Worm (Caenorhabditis elegans) whole organism, young adult: Measurements from ENCODE around the gene Y15E3A.5.
A peak's percentile ranks its signal among the peaks of the same experiment; 100 is the strongest.

ENCODE experiments used
- C17E4.6 ChIP-seq: fragments of 200-800 bp; sonication (Bioruptor generic); IDR thresholded peaks from 2 replicates; pipeline ENCODE4 v1.3.6; 2022; ENCODE audit warnings: missing genetic modification reagents, missing genetic modification characterization, missing compliant biosample characterization
- F23B12.7 ChIP-seq: sonication (generic microtip); optimal IDR thresholded peaks from 2 replicates; lab custom pipeline; 2017; ENCODE audit warnings: missing genetic modification characterization, mild to moderate bottlenecking, missing compliant biosample characterization, antibody characterized with exemption, moderate library complexity; ENCODE audit not compliant: insufficient read depth
- F39B2.1 ChIP-seq: fragments of 200-800 bp; sonication (Bioruptor generic); IDR thresholded peaks from 2 replicates; pipeline ENCODE4 v1.3.6; 2022; ENCODE audit warnings: missing genetic modification reagents, missing genetic modification characterization, missing compliant biosample characterization
- F49E8.2 ChIP-seq: sonication (generic microtip); optimal IDR thresholded peaks from 3 replicates; lab custom pipeline; 2017; ENCODE audit warnings: missing genetic modification characterization, mild to moderate bottlenecking, missing compliant biosample characterization, antibody characterized with exemption, moderate library complexity; ENCODE audit not compliant: insufficient read depth
- F52B5.7 ChIP-seq: sonication (generic microtip); optimal IDR thresholded peaks from 2 replicates; lab custom pipeline; 2016; ENCODE audit warnings: mild to moderate bottlenecking, missing genetic modification characterization, missing compliant biosample characterization
- F57A8.1 ChIP-seq: fragments of 200-800 bp; sonication (Bioruptor generic); optimal IDR thresholded peaks from 2 replicates; lab custom pipeline; 2018; ENCODE audit warnings: mild to moderate bottlenecking, missing genetic modification characterization, moderate library complexity, missing compliant biosample characterization
- T26A5.8 ChIP-seq: sonication (generic microtip); optimal IDR thresholded peaks from 2 replicates; lab custom pipeline; 2016; ENCODE audit warnings: missing genetic modification characterization, missing compliant biosample characterization
- Y53G8AR.9 ChIP-seq: fragments of 200-800 bp; sonication (Bioruptor generic); conservative IDR thresholded peaks from 2 replicates; pipeline ENCODE4 v1.3.6; 2022; ENCODE audit warnings: missing genetic modification reagents, missing genetic modification characterization, missing compliant biosample characterization
- Y67H2A.10 ChIP-seq: fragments of 200-800 bp; sonication (Bioruptor generic); conservative IDR thresholded peaks from 2 replicates; pipeline ENCODE4 v1.3.6; 2022; ENCODE audit warnings: missing genetic modification reagents, missing genetic modification characterization, missing compliant biosample characterization
- akir-1 ChIP-seq: fragments of 200-800 bp; sonication (Bioruptor generic); optimal IDR thresholded peaks from 2 replicates; lab custom pipeline; 2018; ENCODE audit warnings: mild to moderate bottlenecking, missing genetic modification characterization, moderate library complexity, missing compliant biosample characterization
- aptf-2 ChIP-seq: fragments of 200-800 bp; sonication (Bioruptor generic); conservative IDR thresholded peaks from 2 replicates; pipeline ENCODE4 v1.3.6; 2022; ENCODE audit warnings: missing genetic modification reagents, missing genetic modification characterization, missing compliant biosample characterization
- aptf-3 ChIP-seq: fragments of 200-800 bp; sonication (Bioruptor generic); IDR thresholded peaks from 2 replicates; pipeline ENCODE4 v1.3.6; 2022; ENCODE audit warnings: missing genetic modification characterization, missing compliant biosample characterization
- attf-6 ChIP-seq: fragments of 200-800 bp; sonication (Bioruptor generic); IDR thresholded peaks from 2 replicates; pipeline ENCODE4 v1.3.6; 2022; ENCODE audit warnings: missing genetic modification reagents, missing genetic modification characterization, missing compliant biosample characterization
- bed-1 ChIP-seq: fragments of 200-800 bp; sonication (Bioruptor generic); IDR thresholded peaks from 2 replicates; pipeline ENCODE4 v1.3.6; 2022; ENCODE audit warnings: missing genetic modification reagents, missing genetic modification characterization, missing compliant biosample characterization
- bed-2 ChIP-seq: fragments of 200-800 bp; sonication (Bioruptor generic); IDR thresholded peaks from 2 replicates; pipeline ENCODE4 v1.3.6; 2022; ENCODE audit warnings: missing genetic modification reagents, missing genetic modification characterization, missing compliant biosample characterization
- ccch-3 ChIP-seq: fragments of 200-800 bp; sonication (Bioruptor generic); optimal IDR thresholded peaks from 2 replicates; lab custom pipeline; 2018; ENCODE audit warnings: mild to moderate bottlenecking, missing genetic modification characterization, missing compliant biosample characterization
- ceh-40 ChIP-seq: fragments of 200-800 bp; sonication (Bioruptor generic); IDR thresholded peaks from 2 replicates; pipeline ENCODE4 v1.3.6; 2022; ENCODE audit warnings: missing genetic modification characterization, missing compliant biosample characterization
- ceh-91 ChIP-seq: fragments of 200-800 bp; sonication (Bioruptor generic); IDR thresholded peaks from 2 replicates; pipeline ENCODE4 v1.3.6; 2022; ENCODE audit warnings: missing genetic modification reagents, missing genetic modification characterization, missing compliant biosample characterization
- chd-7 ChIP-seq: sonication (generic microtip); optimal IDR thresholded peaks from 2 replicates; lab custom pipeline; 2016; ENCODE audit warnings: mild to moderate bottlenecking, missing genetic modification characterization, moderate library complexity, missing compliant biosample characterization
- dpff-1 ChIP-seq: sonication (generic microtip); optimal IDR thresholded peaks from 2 replicates; lab custom pipeline; 2017; ENCODE audit warnings: mild to moderate bottlenecking, missing genetic modification characterization, missing compliant biosample characterization
- efl-1 ChIP-seq: fragments of 150-350 bp; optimal IDR thresholded peaks from 2 replicates; lab custom pipeline; 2014; ENCODE audit warnings: missing biosample characterization, missing genetic modification reagents, missing genetic modification characterization
- egrh-3 ChIP-seq: fragments of 200-800 bp; sonication (Bioruptor generic); IDR thresholded peaks from 2 replicates; pipeline ENCODE4 v1.3.6; 2022; ENCODE audit warnings: missing genetic modification reagents, missing genetic modification characterization, missing compliant biosample characterization
- ets-4 ChIP-seq: fragments of 200-800 bp; sonication (Bioruptor generic); optimal IDR thresholded peaks from 2 replicates; lab custom pipeline; 2018; ENCODE audit warnings: mild to moderate bottlenecking, missing genetic modification characterization, missing compliant biosample characterization
- fkh-3 ChIP-seq: sonication (generic microtip); optimal IDR thresholded peaks from 2 replicates; lab custom pipeline; 2016; ENCODE audit warnings: mild to moderate bottlenecking, missing genetic modification characterization, missing compliant biosample characterization
- hlh-12 ChIP-seq: sonication (generic microtip); optimal IDR thresholded peaks from 2 replicates; lab custom pipeline; 2016; ENCODE audit warnings: missing genetic modification characterization, missing compliant biosample characterization
- hmg-1.2 ChIP-seq: fragments of 200-800 bp; sonication (Bioruptor generic); IDR thresholded peaks from 2 replicates; pipeline ENCODE4 v1.3.6; 2022; ENCODE audit warnings: missing genetic modification reagents, missing genetic modification characterization, missing compliant biosample characterization
- hmg-20 ChIP-seq: fragments of 200-800 bp; sonication (Bioruptor generic); IDR thresholded peaks from 2 replicates; pipeline ENCODE4 v1.3.6; 2022; ENCODE audit warnings: missing genetic modification reagents, missing genetic modification characterization, missing compliant biosample characterization
- let-526 ChIP-seq: fragments of 200-800 bp; sonication (Bioruptor generic); IDR thresholded peaks from 2 replicates; pipeline ENCODE4 v1.3.6; 2022; ENCODE audit warnings: missing genetic modification reagents, missing genetic modification characterization, missing compliant biosample characterization
- lin-26 ChIP-seq: fragments of 200-800 bp; sonication (Bioruptor generic); IDR thresholded peaks from 2 replicates; pipeline ENCODE4 v1.3.6; 2022; ENCODE audit warnings: missing genetic modification reagents, missing genetic modification characterization, missing compliant biosample characterization
- lin-40 ChIP-seq: sonication (generic microtip); optimal IDR thresholded peaks from 2 replicates; lab custom pipeline; 2016; ENCODE audit warnings: missing genetic modification characterization, mild to moderate bottlenecking, missing compliant biosample characterization, missing genotype, missing genetic modification reagents
- lir-1 ChIP-seq: fragments of 200-800 bp; sonication (Bioruptor generic); conservative IDR thresholded peaks from 2 replicates; pipeline ENCODE4 v1.3.6; 2022; ENCODE audit warnings: missing genetic modification reagents, missing genetic modification characterization, missing compliant biosample characterization
- lsl-1 ChIP-seq: fragments of 200-800 bp; sonication (Bioruptor generic); optimal IDR thresholded peaks from 2 replicates; lab custom pipeline; 2018; ENCODE audit warnings: mild to moderate bottlenecking, missing genetic modification characterization, moderate library complexity, missing compliant biosample characterization
- lsy-27 ChIP-seq: sonication (generic microtip); optimal IDR thresholded peaks from 2 replicates; lab custom pipeline; 2017; ENCODE audit warnings: missing genetic modification characterization, mild to moderate bottlenecking, missing compliant biosample characterization, antibody characterized with exemption, missing genotype, borderline replicate concordance; ENCODE audit not compliant: insufficient read depth
- madf-8 ChIP-seq: fragments of 200-800 bp; sonication (Bioruptor generic); conservative IDR thresholded peaks from 2 replicates; pipeline ENCODE4 v1.3.6; 2022; ENCODE audit warnings: missing genetic modification reagents, missing genetic modification characterization, missing compliant biosample characterization
- mel-28 ChIP-seq: sonication (generic microtip); optimal IDR thresholded peaks from 2 replicates; lab custom pipeline; 2016; ENCODE audit warnings: borderline replicate concordance, mild to moderate bottlenecking, missing genetic modification characterization, missing compliant biosample characterization
- mxl-1 ChIP-seq: sonication (generic microtip); optimal IDR thresholded peaks from 2 replicates; lab custom pipeline; 2016; ENCODE audit warnings: missing genetic modification characterization, missing compliant biosample characterization
- nfya-2 ChIP-seq: fragments of 200-800 bp; sonication (Bioruptor generic); IDR thresholded peaks from 2 replicates; pipeline ENCODE4 v1.3.6; 2022; ENCODE audit warnings: missing genetic modification reagents, missing genetic modification characterization, missing compliant biosample characterization
- nhr-120 ChIP-seq: fragments of 200-800 bp; sonication (Bioruptor generic); IDR thresholded peaks from 2 replicates; pipeline ENCODE4 v1.3.6; 2022; ENCODE audit warnings: missing genetic modification characterization, missing compliant biosample characterization
- nhr-27 ChIP-seq: fragments of 200-800 bp; sonication (Bioruptor generic); optimal IDR thresholded peaks from 2 replicates; lab custom pipeline; 2018; ENCODE audit warnings: mild to moderate bottlenecking, missing genetic modification characterization, moderate library complexity, missing compliant biosample characterization
- nhr-90 ChIP-seq: sonication (generic microtip); optimal IDR thresholded peaks from 2 replicates; lab custom pipeline; 2016; ENCODE audit warnings: missing genotype, mild to moderate bottlenecking, missing genetic modification characterization, missing compliant biosample characterization
- repo-1 ChIP-seq: sonication (generic microtip); optimal IDR thresholded peaks from 2 replicates; lab custom pipeline; 2017; ENCODE audit warnings: mild to moderate bottlenecking, missing genetic modification characterization, missing compliant biosample characterization
- sea-2 ChIP-seq: fragments of 200-800 bp; sonication (Bioruptor generic); IDR thresholded peaks from 2 replicates; pipeline ENCODE4 v1.3.6; 2022; ENCODE audit warnings: missing genetic modification characterization, missing compliant biosample characterization
- snpc-1.3 ChIP-seq: sonication (generic microtip); optimal IDR thresholded peaks from 2 replicates; lab custom pipeline; 2017; ENCODE audit warnings: missing genetic modification characterization, mild to moderate bottlenecking, missing compliant biosample characterization, antibody characterized with exemption, moderate library complexity, missing genotype, missing genetic modification reagents; ENCODE audit not compliant: insufficient read depth
- somi-1 ChIP-seq: fragments of 200-800 bp; sonication (Bioruptor generic); optimal IDR thresholded peaks from 2 replicates; lab custom pipeline; 2018; ENCODE audit warnings: mild to moderate bottlenecking, missing genetic modification characterization, missing compliant biosample characterization
- sptf-2 ChIP-seq: fragments of 200-800 bp; sonication (Bioruptor generic); optimal IDR thresholded peaks from 2 replicates; lab custom pipeline; 2018; ENCODE audit warnings: mild to moderate bottlenecking, missing genetic modification characterization, missing compliant biosample characterization
- zfh-2 ChIP-seq: fragments of 200-800 bp; sonication (Bioruptor generic); conservative IDR thresholded peaks from 2 replicates; pipeline ENCODE4 v1.3.6; 2022; ENCODE audit warnings: missing genetic modification reagents, missing genetic modification characterization, missing compliant biosample characterization
- ztf-22 ChIP-seq: fragments of 200-800 bp; sonication (Bioruptor generic); optimal IDR thresholded peaks from 2 replicates; lab custom pipeline; 2018; ENCODE audit warnings: mild to moderate bottlenecking, missing genetic modification characterization, moderate library complexity, missing compliant biosample characterization
- ztf-3 ChIP-seq: fragments of 200-800 bp; sonication (Bioruptor generic); optimal IDR thresholded peaks from 2 replicates; lab custom pipeline; 2018; ENCODE audit warnings: mild to moderate bottlenecking, missing genetic modification characterization, missing compliant biosample characterization
- ztf-6 ChIP-seq: fragments of 200-800 bp; sonication (Bioruptor generic); IDR thresholded peaks from 2 replicates; pipeline ENCODE4 v1.3.6; 2022; ENCODE audit warnings: missing genetic modification reagents, missing genetic modification characterization, missing compliant biosample characterization

Gene Y15E3A.5

DNA sequence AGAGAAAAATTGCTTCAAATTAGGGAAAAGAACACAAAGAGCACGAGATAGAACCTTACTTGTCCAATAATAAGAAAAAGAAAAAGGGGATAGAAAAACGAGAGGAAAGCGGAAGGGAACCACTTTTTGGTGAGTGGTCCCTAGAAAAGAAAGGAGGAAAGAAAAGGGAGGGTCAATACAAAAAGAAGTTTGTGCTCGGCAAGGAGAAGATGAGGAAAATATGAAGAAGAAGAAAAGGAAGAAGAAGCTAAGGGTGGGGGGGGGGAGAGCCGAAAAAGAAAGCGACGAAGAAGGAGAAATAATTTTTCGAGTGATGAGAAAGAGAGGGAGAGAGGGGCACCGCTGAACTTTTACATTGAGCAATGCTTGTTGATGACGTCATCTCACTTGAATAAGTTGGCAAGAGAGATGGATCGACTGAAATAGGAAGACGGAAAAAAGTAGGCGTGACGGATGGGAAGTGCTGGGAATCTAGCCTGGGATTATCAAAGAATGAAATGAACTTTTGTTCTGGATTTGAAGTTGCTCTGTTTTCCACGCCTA, 45.5 kb downstream of the Y15E3A.5 start (continued):
- no peak for TF ChIP-seq F23B12.7 (tag; lab: Kevin White, UChicago)
- no peak for TF ChIP-seq akir-1 (GFP tag; lab: Kevin White, UChicago)
- no peak for TF ChIP-seq lir-1 (GFP tag; lab: Robert Waterston, UW)
- no peak for TF ChIP-seq F49E8.2
- no peak for TF ChIP-seq sea-2 (GFP tag; lab: Robert Waterston, UW)
- no peak for TF ChIP-seq F57A8.1 (GFP tag; lab: Kevin White, UChicago)
- TF ChIP-seq ztf-3 (GFP tag; lab: Kevin White, UChicago), result no peak
- TF ChIP-seq snpc-1.3 (tag; lab: Kevin White, UChicago), result no peak
- TF ChIP-seq mel-28 (tag; lab: Kevin White, UChicago), result no peak
- no peak for TF ChIP-seq dpff-1
- peak; percentile 31; the same call in 1 of the 2 replicates for TF ChIP-seq hmg-1.2 (GFP tag; lab: Robert Waterston, UW)
- TF ChIP-seq Y67H2A.10 (GFP tag; lab: Robert Waterston, UW), result no peak
- TF ChIP-seq F39B2.1 (GFP tag; lab: Robert Waterston, UW), result no peak
- TF ChIP-seq lin-40 (tag; lab: Kevin White, UChicago), result peak; percentile 55
- no peak for TF ChIP-seq ceh-91
- no peak for TF ChIP-seq T26A5.8 (tag; lab: Kevin White, UChicago)
- TF ChIP-seq sptf-2 (GFP tag; lab: Kevin White, UChicago), result no peak
- no peak for TF ChIP-seq F52B5.7 (tag; lab: Kevin White, UChicago)
- TF ChIP-seq lsy-27 (tag; lab: Kevin White, UChicago), result no peak
- TF ChIP-seq efl-1 (GFP tag; lab: Kevin White, UChicago), result no peak
- TF ChIP-seq nhr-90, result no peak
- no peak for TF ChIP-seq egrh-3 (GFP tag; lab: Robert Waterston, UW)
- no peak for TF ChIP-seq nhr-120 (GFP tag; lab: Robert Waterston, UW)
- TF ChIP-seq ztf-6 (GFP tag; lab: Robert Waterston, UW), result no peak
- TF ChIP-seq Y53G8AR.9 (GFP tag; lab: Robert Waterston, UW), result no peak
- TF ChIP-seq ets-4 (GFP tag; lab: Kevin White, UChicago), result no peak
- no peak for TF ChIP-seq bed-1 (GFP tag; lab: Robert Waterston, UW)
- no peak for TF ChIP-seq ztf-22
- TF ChIP-seq mxl-1 (tag; lab: Kevin White, UChicago), result no peak
- no peak for TF ChIP-seq C17E4.6
- TF ChIP-seq ccch-3, result no peak
- TF ChIP-seq let-526 (GFP tag; lab: Robert Waterston, UW), result no peak
- TF ChIP-seq attf-6 (GFP tag; lab: Robert Waterston, UW), result no peak
- peak; percentile 37 for TF ChIP-seq somi-1 (GFP tag; lab: Kevin White, UChicago)
- no peak for TF ChIP-seq ceh-40
- no peak for TF ChIP-seq madf-8 (GFP tag; lab: Robert Waterston, UW)
- 0 out of 2 replicates have a peak, but pooled peaks have one; percentile 38 for TF ChIP-seq zfh-2 (GFP tag; lab: Robert Waterston, UW)
- no peak for TF ChIP-seq hlh-12 (tag; lab: Kevin White, UChicago)
- TF ChIP-seq chd-7, result peak; percentile 23

DNA sequence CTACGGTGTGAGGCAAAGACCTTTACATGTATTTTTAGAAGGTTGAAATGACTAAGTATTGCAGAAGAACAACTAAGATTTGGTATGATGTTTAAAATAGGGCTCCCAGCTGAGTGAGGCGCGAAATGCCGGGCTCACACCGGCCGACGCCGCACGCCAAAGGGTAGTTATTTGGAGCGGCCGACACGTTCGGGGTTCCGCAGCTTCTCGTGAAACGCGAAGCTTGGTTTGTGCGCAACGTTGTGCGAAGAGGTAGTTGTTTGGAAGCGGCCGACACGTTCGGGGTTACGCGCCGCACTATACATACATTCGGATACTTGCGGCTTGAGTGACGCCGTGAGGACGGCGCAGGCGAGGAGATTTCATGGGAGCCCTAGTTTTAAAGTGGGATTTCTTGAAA, 47.9 kb downstream of the Y15E3A.5 start:
- TF ChIP-seq aptf-2 (GFP tag; lab: Robert Waterston, UW), result no peak
- TF ChIP-seq repo-1 (tag; lab: Kevin White, UChicago), result no peak
- TF ChIP-seq aptf-3 (GFP tag; lab: Robert Waterston, UW), result no peak
- TF ChIP-seq lin-26 (GFP tag; lab: Robert Waterston, UW), result no peak
- no peak for TF ChIP-seq fkh-3 (tag; lab: Kevin White, UChicago)
- no peak for TF ChIP-seq akir-1 (GFP tag; lab: Kevin White, UChicago)
- 0 out of 2 replicates have a peak, but pooled peaks have one; percentile 4 for TF ChIP-seq hmg-1.2 (GFP tag; lab: Robert Waterston, UW)
- peak; percentile 79 for TF ChIP-seq zfh-2 (GFP tag; lab: Robert Waterston, UW)
- TF ChIP-seq hmg-20, result no peak
- no peak for TF ChIP-seq nfya-2 (GFP tag; lab: Robert Waterston, UW)
- TF ChIP-seq nhr-27 (tag; lab: Kevin White, UChicago), result no peak
- 0 out of 2 replicates have a peak, but pooled peaks have one; percentile 44 for TF ChIP-seq bed-2 (GFP tag; lab: Robert Waterston, UW)
- TF ChIP-seq C17E4.6, result no peak
- no peak for TF ChIP-seq lsl-1
